Fruit fly (Drosophila melanogaster) whole organism, embryonic: ENCODE results near the gene CG34183.
A peak's percentile ranks its signal among the peaks of the same experiment; 100 is the strongest.

ENCODE experiments used
- CG10462 ChIP-seq: fragments of 200-800 bp; sonication (Bioruptor generic); optimal IDR thresholded peaks from 2 replicates; lab custom pipeline; 2016; ENCODE audit warnings: missing biosample characterization, missing genetic modification characterization
- CG10959 ChIP-seq: fragments of 200-800 bp; sonication (Bioruptor generic); IDR thresholded peaks from 2 replicates; pipeline ENCODE4 v1.3.6; 2022; ENCODE audit warnings: missing biosample characterization, missing genetic modification characterization
- CG12155 ChIP-seq: fragments of 200-800 bp; sonication (Bioruptor generic); optimal IDR thresholded peaks from 3 replicates; lab custom pipeline; 2016; ENCODE audit warnings: missing biosample characterization, missing genetic modification characterization
- CG14710 ChIP-seq: fragments of 200-800 bp; sonication (Bioruptor generic); optimal IDR thresholded peaks from 3 replicates; lab custom pipeline; 2019; ENCODE audit warnings: missing biosample characterization, mild to moderate bottlenecking, missing genetic modification characterization, moderate library complexity
- CG15696 ChIP-seq: fragments of 200-800 bp; sonication (Bioruptor generic); optimal IDR thresholded peaks from 2 replicates; lab custom pipeline; 2019; ENCODE audit warnings: missing biosample characterization, mild to moderate bottlenecking, missing genetic modification characterization, moderate library complexity
- CG16813 ChIP-seq: fragments of 200-800 bp; sonication (Bioruptor generic); IDR thresholded peaks from 3 replicates; pipeline ENCODE4 v1.3.6; 2022; ENCODE audit warnings: missing biosample characterization, missing genetic modification characterization; ENCODE audit not compliant: partially characterized antibody
- CG17361 ChIP-seq: fragments of 200-800 bp; sonication (Bioruptor generic); IDR thresholded peaks from 3 replicates; pipeline ENCODE4 v1.3.6; 2022; ENCODE audit warnings: missing biosample characterization, missing genetic modification characterization
- CG2116 ChIP-seq: fragments of 200-800 bp; sonication (Bioruptor generic); optimal IDR thresholded peaks from 3 replicates; lab custom pipeline; 2018; ENCODE audit warnings: missing biosample characterization, mild to moderate bottlenecking, missing genetic modification characterization
- CG2202 ChIP-seq: fragments of 200-800 bp; sonication (Bioruptor generic); optimal IDR thresholded peaks from 2 replicates; lab custom pipeline; 2018; ENCODE audit warnings: missing biosample characterization, mild to moderate bottlenecking, missing genetic modification characterization
- CG31224 ChIP-seq: fragments of 200-800 bp; sonication (Bioruptor generic); IDR thresholded peaks from 2 replicates; pipeline ENCODE4 v1.3.6; 2022; ENCODE audit warnings: missing biosample characterization, missing genetic modification characterization
- CG32772 ChIP-seq: fragments of 200-800 bp; sonication (Bioruptor generic); IDR thresholded peaks from 2 replicates; pipeline ENCODE4 v1.3.6; 2022; ENCODE audit warnings: missing biosample characterization, missing genetic modification characterization
- CG4707 ChIP-seq: fragments of 200-800 bp; sonication (Bioruptor generic); optimal IDR thresholded peaks from 2 replicates; lab custom pipeline; 2018; ENCODE audit warnings: missing biosample characterization, mild to moderate bottlenecking, missing genetic modification characterization, moderate library complexity
- CG4820 ChIP-seq: fragments of 200-800 bp; sonication (Bioruptor generic); optimal IDR thresholded peaks from 3 replicates; lab custom pipeline; 2016; ENCODE audit warnings: missing biosample characterization, missing genetic modification characterization
- CG6765 ChIP-seq: fragments of 200-800 bp; sonication (Bioruptor generic); optimal IDR thresholded peaks from 3 replicates; lab custom pipeline; 2017; ENCODE audit warnings: missing biosample characterization, mild to moderate bottlenecking, missing genetic modification characterization
- CG7745 ChIP-seq: fragments of 200-800 bp; sonication (Bioruptor generic); optimal IDR thresholded peaks from 2 replicates; lab custom pipeline; 2018; ENCODE audit warnings: missing biosample characterization, mild to moderate bottlenecking, missing genetic modification characterization, moderate library complexity
- CG7963 ChIP-seq: fragments of 200-800 bp; sonication (Bioruptor generic); IDR thresholded peaks from 3 replicates; pipeline ENCODE4 v1.3.6; 2022; ENCODE audit warnings: missing biosample characterization, missing genetic modification characterization; ENCODE audit not compliant: partially characterized antibody
- CG8924 ChIP-seq: fragments of 200-800 bp; optimal IDR thresholded peaks from 3 replicates; lab custom pipeline; 2019; ENCODE audit warnings: missing biosample characterization, mild to moderate bottlenecking, missing genetic modification characterization, moderate library complexity
- CG9932 ChIP-seq: fragments of 200-800 bp; sonication (Bioruptor generic); IDR thresholded peaks from 2 replicates; pipeline ENCODE4 v1.3.6; 2022; ENCODE audit warnings: missing biosample characterization, missing genetic modification characterization
- Dp ChIP-seq: fragments of 200-800 bp; sonication (Bioruptor generic); optimal IDR thresholded peaks from 2 replicates; lab custom pipeline; 2018; ENCODE audit warnings: missing biosample characterization, mild to moderate bottlenecking, missing genetic modification characterization, moderate library complexity
- E2f2 ChIP-seq: fragments of 200-800 bp; sonication (Bioruptor generic); IDR thresholded peaks from 2 replicates; pipeline ENCODE4 v1.3.6; 2022; ENCODE audit warnings: missing biosample characterization, missing genetic modification characterization
- Ets65A ChIP-seq: fragments of 200-800 bp; sonication (Bioruptor generic); peaks from one replicate; lab custom pipeline; 2016; ENCODE audit warnings: missing biosample characterization, missing genetic modification characterization
- Gug ChIP-seq: fragments of 200-800 bp; sonication (Bioruptor generic); IDR thresholded peaks from 4 replicates; pipeline ENCODE4 v1.3.6; 2022; ENCODE audit warnings: missing biosample characterization, missing genetic modification characterization
- HLH4C ChIP-seq: fragments of 200-800 bp; sonication (Bioruptor generic); IDR thresholded peaks from 3 replicates; pipeline ENCODE4 v1.3.6; 2022; ENCODE audit warnings: missing biosample characterization, missing genetic modification characterization; ENCODE audit not compliant: partially characterized antibody
- Hey ChIP-seq: fragments of 200-800 bp; sonication (Bioruptor generic); optimal IDR thresholded peaks from 3 replicates; lab custom pipeline; 2018; ENCODE audit warnings: missing biosample characterization, mild to moderate bottlenecking, missing genetic modification characterization
- HmgD ChIP-seq: fragments of 200-800 bp; sonication (Bioruptor generic); optimal IDR thresholded peaks from 3 replicates; lab custom pipeline; 2016; ENCODE audit warnings: missing biosample characterization, missing genetic modification characterization
- Jarid2 ChIP-seq: fragments of 200-800 bp; sonication (Bioruptor generic); optimal IDR thresholded peaks from 3 replicates; lab custom pipeline; 2017; ENCODE audit warnings: mild to moderate bottlenecking, missing biosample characterization, missing genetic modification reagents, missing genetic modification characterization
- Myb ChIP-seq: fragments of 200-800 bp; sonication (Bioruptor generic); optimal IDR thresholded peaks from 2 replicates; lab custom pipeline; 2016; ENCODE audit warnings: missing biosample characterization, missing genetic modification characterization
- Nf-YA ChIP-seq: fragments of 200-800 bp; sonication (Bioruptor generic); IDR thresholded peaks from 2 replicates; pipeline ENCODE4 v1.3.6; 2022; ENCODE audit warnings: missing biosample characterization, missing genetic modification characterization
- Sin3A ChIP-seq: fragments of >200 bp; optimal IDR thresholded peaks from 2 replicates; lab custom pipeline; 2018
- Sry-δ ChIP-seq: fragments of 200-800 bp; sonication (Bioruptor generic); optimal IDR thresholded peaks from 2 replicates; lab custom pipeline; 2016; ENCODE audit warnings: missing biosample characterization, missing genetic modification characterization
- Vsx1 ChIP-seq: fragments of 200-800 bp; sonication (Bioruptor generic); optimal IDR thresholded peaks from 2 replicates; lab custom pipeline; 2017; ENCODE audit warnings: missing biosample characterization, mild to moderate bottlenecking, missing genetic modification characterization, missing genetic modification reagents
- YL-1 ChIP-seq: fragments of 200-800 bp; sonication (Bioruptor generic); optimal IDR thresholded peaks from 3 replicates; lab custom pipeline; 2017; ENCODE audit warnings: missing biosample characterization, mild to moderate bottlenecking, missing genetic modification characterization
- bigmax ChIP-seq: fragments of 200-800 bp; sonication (Bioruptor generic); optimal IDR thresholded peaks from 2 replicates; lab custom pipeline; 2018; ENCODE audit warnings: missing biosample characterization, mild to moderate bottlenecking, missing genetic modification characterization
- corto ChIP-seq: fragments of 200-800 bp; sonication (Bioruptor generic); optimal IDR thresholded peaks from 2 replicates; lab custom pipeline; 2016; ENCODE audit warnings: missing biosample characterization, mild to moderate bottlenecking, missing genetic modification characterization, moderate library complexity
- crc ChIP-seq: fragments of 200-800 bp; sonication (Bioruptor generic); optimal IDR thresholded peaks from 2 replicates; lab custom pipeline; 2016; ENCODE audit warnings: missing biosample characterization, missing genetic modification characterization
- croc ChIP-seq: fragments of 200-800 bp; sonication (Bioruptor generic); conservative IDR thresholded peaks from 3 replicates; pipeline ENCODE4 v1.3.6; 2022; ENCODE audit warnings: missing biosample characterization, missing genetic modification characterization
- crol ChIP-seq: fragments of 200-800 bp; sonication (Bioruptor generic); IDR thresholded peaks from 2 replicates; pipeline ENCODE4 v1.3.6; 2022; ENCODE audit warnings: missing biosample characterization, missing genetic modification characterization
- danr ChIP-seq: fragments of 200-800 bp; sonication (Bioruptor generic); IDR thresholded peaks from 2 replicates; pipeline ENCODE4 v1.3.6; 2022; ENCODE audit warnings: missing biosample characterization, missing genetic modification characterization
- exex ChIP-seq: fragments of 200-800 bp; sonication (Bioruptor generic); optimal IDR thresholded peaks from 4 replicates; lab custom pipeline; 2018; ENCODE audit warnings: missing biosample characterization, mild to moderate bottlenecking, missing genetic modification characterization, moderate library complexity
- hbn ChIP-seq: fragments of 200-800 bp; sonication (Bioruptor generic); IDR thresholded peaks from 2 replicates; pipeline ENCODE4 v1.3.6; 2022; ENCODE audit warnings: missing biosample characterization, missing genetic modification characterization; ENCODE audit not compliant: partially characterized antibody
- hth ChIP-seq: fragments of >200 bp; optimal IDR thresholded peaks from 2 replicates; lab custom pipeline; 2017; ENCODE audit warnings: inconsistent platforms
- inv ChIP-seq: fragments of 200-800 bp; sonication (Bioruptor generic); IDR thresholded peaks from 2 replicates; pipeline ENCODE4 v1.3.6; 2022; ENCODE audit warnings: missing biosample characterization, missing genetic modification characterization; ENCODE audit not compliant: partially characterized antibody
- otp ChIP-seq: fragments of 200-800 bp; sonication (Bioruptor generic); IDR thresholded peaks from 3 replicates; pipeline ENCODE4, ENCODE4 v1.3.6; 2022; ENCODE audit warnings: missing biosample characterization, missing genetic modification characterization
- pita ChIP-seq: fragments of 200-800 bp; sonication (Bioruptor generic); optimal IDR thresholded peaks from 2 replicates; lab custom pipeline; 2017; ENCODE audit warnings: missing biosample characterization, mild to moderate bottlenecking, missing genetic modification characterization
- slbo ChIP-seq: fragments of 200-800 bp; sonication (Bioruptor generic); IDR thresholded peaks from 2 replicates; pipeline ENCODE4 v1.3.6; 2022; ENCODE audit warnings: missing biosample characterization, missing genetic modification characterization
- sna ChIP-seq: fragments of 200-800 bp; sonication (Bioruptor generic); IDR thresholded peaks from 2 replicates; pipeline ENCODE4 v1.3.6; 2022; ENCODE audit warnings: missing biosample characterization, missing genetic modification characterization; ENCODE audit not compliant: partially characterized antibody
- sug ChIP-seq: fragments of 200-800 bp; optimal IDR thresholded peaks from 2 replicates; lab custom pipeline; 2019; ENCODE audit warnings: missing biosample characterization, mild to moderate bottlenecking, missing genetic modification characterization, moderate library complexity
- trem ChIP-seq: fragments of 200-800 bp; optimal IDR thresholded peaks from 3 replicates; lab custom pipeline; 2019; ENCODE audit warnings: missing biosample characterization, mild to moderate bottlenecking, missing genetic modification characterization, moderate library complexity
- vnd ChIP-seq: fragments of 200-800 bp; sonication (Bioruptor generic); IDR thresholded peaks from 3 replicates; pipeline ENCODE4 v1.3.6; 2022; ENCODE audit warnings: missing biosample characterization, missing genetic modification characterization; ENCODE audit not compliant: partially characterized antibody
- wek ChIP-seq: fragments of 200-800 bp; sonication (Bioruptor generic); optimal IDR thresholded peaks from 3 replicates; lab custom pipeline; 2018; ENCODE audit warnings: missing biosample characterization, mild to moderate bottlenecking, missing genetic modification characterization, moderate library complexity

The CG34183 gene

DNA sequence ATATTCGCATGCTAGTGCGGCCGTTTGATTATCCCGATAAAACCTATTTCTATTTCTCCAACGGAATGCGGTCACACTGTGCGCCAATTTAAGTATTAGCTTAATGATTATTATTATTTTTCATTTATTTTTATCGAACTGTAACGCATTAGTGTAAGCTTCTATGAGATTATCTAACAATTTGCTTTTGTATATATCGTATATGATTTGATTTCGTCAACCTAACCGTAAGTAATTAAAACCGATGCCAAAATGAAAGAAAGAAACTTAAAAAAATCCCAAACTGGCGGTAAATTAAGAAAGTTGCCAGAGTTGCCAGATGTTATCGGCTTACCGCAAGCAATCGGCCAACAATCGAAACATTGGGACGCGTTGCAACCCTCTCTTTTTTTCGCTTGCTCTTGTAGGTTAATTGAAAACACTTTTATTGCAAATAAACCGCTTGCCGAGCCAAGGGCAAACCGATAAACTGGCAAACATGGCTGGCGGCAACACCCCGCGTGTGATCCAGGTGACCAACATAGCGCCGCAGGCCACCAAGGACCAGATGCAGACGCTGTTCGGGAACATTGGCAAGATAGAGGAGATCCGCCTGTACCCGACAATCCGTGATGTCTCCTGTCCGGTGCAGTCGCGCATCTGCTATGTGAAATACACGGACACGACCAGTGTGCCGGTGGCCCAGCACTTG lies 22.1 kb upstream of the CG34183 start, which contains the start of the genes Etl1 and Srp54 (continued):
- TF ChIP-seq CG7963 (GFP tag; lab: Robert Waterston, UW) (no peak), CG8924 (peak; percentile 10), CG10462 (GFP tag; lab: Kevin White, UChicago) (no peak), slbo (GFP tag; lab: Robert Waterston, UW) (peak; percentile 17; the same call in 1 of the 2 replicates), Vsx1 (no peak), bigmax (GFP tag; lab: Kevin White, UChicago) (peak; percentile 75), CG31224 (GFP tag; lab: Robert Waterston, UW) (no peak), CG6765 (GFP tag; lab: Kevin White, UChicago) (no peak), hbn (GFP tag; lab: Robert Waterston, UW) (no peak), YL-1 (peak; percentile 52), Sry-δ (GFP tag; lab: Kevin White, UChicago) (peak; percentile 28), Dp (GFP tag; lab: Kevin White, UChicago) (peak; percentile 77), wek (GFP tag; lab: Kevin White, UChicago) (no peak), HmgD (no peak), CG4707 (GFP tag; lab: Kevin White, UChicago) (no peak), CG2202 (tag; lab: Kevin White, UChicago) (no peak), HLH4C (GFP tag; lab: Robert Waterston, UW) (no peak), Gug (GFP tag; lab: Robert Waterston, UW) (peak; percentile 39; the same call in 2 of the 4 replicates), crc (GFP tag; lab: Kevin White, UChicago) (no peak), Sin3A (peak; percentile 93), CG7745 (tag; lab: Kevin White, UChicago) (no peak), CG17361 (GFP tag; lab: Robert Waterston, UW) (peak; percentile 27; the same call in 1 of the 3 replicates), Ets65A (GFP tag; lab: Kevin White, UChicago) (peak; percentile 33), danr (GFP tag; lab: Robert Waterston, UW) (no peak), CG2116 (peak; percentile 91), CG12155 (GFP tag; lab: Kevin White, UChicago) (no peak), pita (GFP tag; lab: Kevin White, UChicago) (no peak), CG9932 (GFP tag; lab: Robert Waterston, UW) (peak; percentile 29; the same call in 1 of the 2 replicates), CG16813 (GFP tag; lab: Robert Waterston, UW) (0 out of 3 replicates have a peak, but pooled peaks have one; percentile 1), corto (GFP tag; lab: Kevin White, UChicago) (no peak), hth (lab: Kevin White, UChicago) (no peak), Jarid2 (GFP tag; lab: Kevin White, UChicago) (no peak), otp (GFP tag; lab: Robert Waterston, UW) (no peak), inv (GFP tag; lab: Robert Waterston, UW) (no peak), exex (peak; percentile 1), CG14710 (tag; lab: Kevin White, UChicago) (peak; percentile 72), sug (peak; percentile 9), crol (GFP tag; lab: Robert Waterston, UW) (no peak), CG32772 (GFP tag; lab: Robert Waterston, UW) (no peak), Myb (GFP tag; lab: Kevin White, UChicago) (peak; percentile 6), CG15696 (tag; lab: Kevin White, UChicago) (no peak), CG10959 (GFP tag; lab: Robert Waterston, UW) (no peak), trem (tag; lab: Kevin White, UChicago) (peak; percentile 75), sna (GFP tag; lab: Robert Waterston, UW) (no peak), Nf-YA (GFP tag; lab: Robert Waterston, UW) (no peak), croc (no peak), CG4820 (GFP tag; lab: Kevin White, UChicago) (no peak), vnd (GFP tag; lab: Robert Waterston, UW) (no peak), E2f2 (peak; percentile 84), Hey (tag; lab: Kevin White, UChicago) (no peak)
